Worm (Caenorhabditis elegans) whole organism, midembryonic: Measurements from ENCODE around the gene srd-56.

Source experiments
- T22C8.4 ChIP-seq: fragments of 200-800 bp; sonication (Bioruptor generic); IDR thresholded peaks from 2 replicates; pipeline ENCODE4 v1.3.6; 2022; ENCODE audit warnings: missing genetic modification characterization, missing compliant biosample characterization
- cog-1 ChIP-seq: sonication (generic microtip); optimal IDR thresholded peaks from 2 replicates; lab custom pipeline; 2016; ENCODE audit warnings: missing genetic modification characterization, missing compliant biosample characterization
- klf-2 ChIP-seq: fragments of 200-800 bp; sonication (Bioruptor generic); conservative IDR thresholded peaks from 2 replicates; pipeline ENCODE4 v1.3.6; 2022; ENCODE audit warnings: missing genetic modification reagents, missing genetic modification characterization, missing compliant biosample characterization
- med-1 ChIP-seq: sonication (generic microtip); optimal IDR thresholded peaks from 2 replicates; lab custom pipeline; 2017; ENCODE audit warnings: missing genetic modification characterization, mild to moderate bottlenecking, missing compliant biosample characterization, antibody characterized with exemption, missing genetic modification reagents; ENCODE audit not compliant: insufficient read depth
- ref-1 ChIP-seq: fragments of 200-800 bp; sonication (Bioruptor generic); conservative IDR thresholded peaks from 2 replicates; pipeline ENCODE4 v1.3.6; 2022; ENCODE audit warnings: missing genetic modification reagents, missing genetic modification characterization, missing compliant biosample characterization
- ztf-29 ChIP-seq: fragments of 200-800 bp; sonication (Bioruptor generic); IDR thresholded peaks from 2 replicates; pipeline ENCODE4 v1.3.6; 2022; ENCODE audit warnings: missing genetic modification reagents, missing genetic modification characterization, missing compliant biosample characterization

- TF ChIP-seq ztf-29 (GFP tag; lab: Robert Waterston, UW) = no peak
- TF ChIP-seq T22C8.4 (GFP tag; lab: Robert Waterston, UW) = no peak
- no peak for TF ChIP-seq med-1 (GFP tag; lab: Kevin White, UChicago)
- no peak for TF ChIP-seq ref-1 (GFP tag; lab: Robert Waterston, UW)
- no peak for TF ChIP-seq cog-1 (tag; lab: Kevin White, UChicago)
- TF ChIP-seq klf-2 (GFP tag; lab: Robert Waterston, UW) = no peak
These were observed 15.9 kb downstream of the srd-56 start, which contains the start of gene C27H5.6 for ce11 chrII:7187110-7187509.
